Worm (Caenorhabditis elegans): ENCODE results near the gene C40A11.2.

- TF ChIP-seq ama-1 (optimal IDR thresholded peaks at IDR 0.05) (no peak), hnd-1 (tag; optimal IDR thresholded peaks at IDR 0.05) (no peak)
These were observed 24.0 kb upstream of the C40A11.2 start for ce11 chrII:2122762-2123161.

Data from whole organism, early embryonic.